Worm (Caenorhabditis elegans) whole organism, L3 larva: ENCODE measurements around the gene srw-112.

Experiments used
- R02D3.7 ChIP-seq: fragments of 150-350 bp; optimal IDR thresholded peaks from 2 replicates; lab custom pipeline; 2014; ENCODE audit warnings: missing biosample characterization, missing genetic modification characterization
- ZK546.5 ChIP-seq: sonication (generic microtip); optimal IDR thresholded peaks from 2 replicates; lab custom pipeline; 2017; ENCODE audit warnings: missing biosample characterization, missing genetic modification characterization
- aly-2 ChIP-seq: fragments of 150-350 bp; optimal IDR thresholded peaks from 2 replicates; lab custom pipeline; 2014; ENCODE audit warnings: missing biosample characterization, missing genetic modification characterization
- ama-1 ChIP-seq: fragments of 150-350 bp; optimal IDR thresholded peaks from 2 replicates; lab custom pipeline; 2018
- ceh-16 ChIP-seq: sonication (generic microtip); optimal IDR thresholded peaks from 2 replicates; lab custom pipeline; 2017; ENCODE audit warnings: missing biosample characterization, missing genetic modification characterization
- ceh-28 ChIP-seq: fragments of 150-350 bp; optimal IDR thresholded peaks from 2 replicates; lab custom pipeline; 2014; ENCODE audit warnings: missing biosample characterization, missing genetic modification reagents, missing genetic modification characterization
- ceh-9 ChIP-seq: sonication (generic microtip); optimal IDR thresholded peaks from 2 replicates; lab custom pipeline; 2018; ENCODE audit warnings: missing biosample characterization, missing genetic modification characterization
- daf-12 ChIP-seq: fragments of 150-350 bp; optimal IDR thresholded peaks from 2 replicates; lab custom pipeline; 2014; ENCODE audit warnings: missing biosample characterization, missing genetic modification reagents, missing genetic modification characterization
- egl-27 ChIP-seq: sonication (generic microtip); optimal IDR thresholded peaks from 4 replicates; lab custom pipeline; 2017; ENCODE audit warnings: missing biosample characterization, missing genetic modification reagents, missing genetic modification characterization
- egl-5 ChIP-seq: fragments of 150-350 bp; optimal IDR thresholded peaks from 2 replicates; lab custom pipeline; 2017; ENCODE audit warnings: missing biosample characterization, missing genetic modification reagents, missing genetic modification characterization, inconsistent platforms
- elt-1 ChIP-seq: fragments of 150-350 bp; optimal IDR thresholded peaks from 2 replicates; lab custom pipeline; 2014; ENCODE audit warnings: missing biosample characterization, missing genetic modification characterization
- elt-2 ChIP-seq: sonication (generic microtip); optimal IDR thresholded peaks from 2 replicates; lab custom pipeline; 2016; ENCODE audit warnings: missing genetic modification reagents, mild to moderate bottlenecking, missing genetic modification characterization, missing compliant biosample characterization
- elt-3 ChIP-seq, 3 experiments: fragments of 150-350 bp in 1 of 3; sonication (generic microtip) in 2 of 3; optimal IDR thresholded peaks; 2 replicates in 2 of 3; 4 replicates in 1 of 3; lab custom pipeline; 2014 to 2017; ENCODE audit warnings: missing biosample characterization in 3 of 3, missing genetic modification characterization in 3 of 3
- eor-1 ChIP-seq, 2 experiments: fragments of 150-350 bp; optimal IDR thresholded peaks; 2 replicates each; lab custom pipeline; 2014 to 2018; ENCODE audit warnings: missing biosample characterization in 2 of 2, missing genetic modification characterization in 2 of 2
- fkh-2 ChIP-seq: fragments of 150-350 bp; optimal IDR thresholded peaks from 2 replicates; lab custom pipeline; 2014; ENCODE audit warnings: missing biosample characterization, missing genetic modification reagents, missing genetic modification characterization
- hmg-11 ChIP-seq: sonication (generic microtip); optimal IDR thresholded peaks from 2 replicates; lab custom pipeline; 2016; ENCODE audit warnings: missing genetic modification characterization, missing compliant biosample characterization
- lin-15B ChIP-seq: fragments of 150-350 bp; optimal IDR thresholded peaks from 2 replicates; lab custom pipeline; 2014; ENCODE audit warnings: missing biosample characterization, missing genetic modification characterization
- lin-39 ChIP-seq: fragments of 150-350 bp; optimal IDR thresholded peaks from 2 replicates; lab custom pipeline; 2018; ENCODE audit warnings: missing biosample characterization, missing genetic modification reagents, missing genetic modification characterization
- lsy-12 ChIP-seq: sonication (generic microtip); optimal IDR thresholded peaks from 2 replicates; lab custom pipeline; 2016; ENCODE audit warnings: mild to moderate bottlenecking, missing genetic modification characterization, missing compliant biosample characterization
- mml-1 ChIP-seq: fragments of 150-350 bp; sonication (generic microtip); optimal IDR thresholded peaks from 3 replicates; lab custom pipeline; 2014; ENCODE audit warnings: missing biosample characterization, missing genetic modification characterization
- nfya-1 ChIP-seq: sonication (generic microtip); optimal IDR thresholded peaks from 2 replicates; lab custom pipeline; 2017; ENCODE audit warnings: missing genetic modification characterization, mild to moderate bottlenecking, missing compliant biosample characterization, antibody characterized with exemption, moderate library complexity; ENCODE audit not compliant: insufficient read depth
- nhr-11 ChIP-seq: fragments of 150-350 bp; optimal IDR thresholded peaks from 2 replicates; lab custom pipeline; 2014; ENCODE audit warnings: missing biosample characterization, missing genetic modification characterization
- nhr-12 ChIP-seq: fragments of 150-350 bp; optimal IDR thresholded peaks from 2 replicates; lab custom pipeline; 2014; ENCODE audit warnings: missing biosample characterization, missing genetic modification characterization
- nhr-23 ChIP-seq: fragments of 150-350 bp; optimal IDR thresholded peaks from 2 replicates; lab custom pipeline; 2014; ENCODE audit warnings: missing biosample characterization, missing genetic modification reagents, missing genetic modification characterization
- nhr-25 ChIP-seq: sonication (generic microtip); optimal IDR thresholded peaks from 2 replicates; lab custom pipeline; 2017; ENCODE audit warnings: missing biosample characterization, missing genetic modification characterization
- nhr-28 ChIP-seq: fragments of 150-350 bp; optimal IDR thresholded peaks from 2 replicates; lab custom pipeline; 2014; ENCODE audit warnings: missing biosample characterization, missing genetic modification characterization
- nhr-43 ChIP-seq: sonication (generic microtip); optimal IDR thresholded peaks from 2 replicates; lab custom pipeline; 2016; ENCODE audit warnings: mild to moderate bottlenecking, missing genetic modification characterization, missing compliant biosample characterization; ENCODE audit not compliant: poor library complexity, severe bottlenecking
- nhr-67 ChIP-seq: fragments of 150-350 bp; optimal IDR thresholded peaks from 2 replicates; lab custom pipeline; 2014; ENCODE audit warnings: missing biosample characterization, missing genetic modification characterization
- nhr-76 ChIP-seq: fragments of 150-350 bp; sonication (generic microtip); optimal IDR thresholded peaks from 5 replicates; lab custom pipeline; 2014; ENCODE audit warnings: missing biosample characterization, missing genetic modification characterization
- nhr-77 ChIP-seq: fragments of 150-350 bp; optimal IDR thresholded peaks from 2 replicates; lab custom pipeline; 2014; ENCODE audit warnings: missing biosample characterization, missing genetic modification characterization
- pha-4 ChIP-seq: fragments of 150-350 bp; optimal IDR thresholded peaks from 2 replicates; lab custom pipeline; 2014; ENCODE audit warnings: missing biosample characterization, missing genetic modification reagents, missing genetic modification characterization
- pqm-1 ChIP-seq: fragments of 150-350 bp; optimal IDR thresholded peaks from 2 replicates; lab custom pipeline; 2017; ENCODE audit warnings: missing biosample characterization, missing genetic modification characterization, inconsistent platforms
- sea-2 ChIP-seq: fragments of 150-350 bp; sonication (generic microtip); optimal IDR thresholded peaks from 4 replicates; lab custom pipeline; 2014; ENCODE audit warnings: missing biosample characterization, missing genetic modification reagents, missing genetic modification characterization
- tbx-2 ChIP-seq: sonication (generic microtip); optimal IDR thresholded peaks from 2 replicates; lab custom pipeline; 2016; ENCODE audit warnings: mild to moderate bottlenecking, missing genetic modification characterization, missing compliant biosample characterization
- unc-39 ChIP-seq: sonication (generic microtip); optimal IDR thresholded peaks from 4 replicates; lab custom pipeline; 2017; ENCODE audit warnings: missing biosample characterization, missing genetic modification characterization
- unc-62 ChIP-seq: fragments of 150-350 bp; sonication (generic microtip); optimal IDR thresholded peaks from 4 replicates; lab custom pipeline; 2014; ENCODE audit warnings: missing biosample characterization, missing genetic modification reagents, missing genetic modification characterization
- zag-1 ChIP-seq: fragments of 150-350 bp; optimal IDR thresholded peaks from 2 replicates; lab custom pipeline; 2014; ENCODE audit warnings: missing biosample characterization, missing genetic modification characterization
- ztf-11 ChIP-seq: fragments of 150-350 bp; optimal IDR thresholded peaks from 2 replicates; lab custom pipeline; 2014; ENCODE audit warnings: missing biosample characterization, missing genetic modification characterization

Gene srw-112

DNA sequence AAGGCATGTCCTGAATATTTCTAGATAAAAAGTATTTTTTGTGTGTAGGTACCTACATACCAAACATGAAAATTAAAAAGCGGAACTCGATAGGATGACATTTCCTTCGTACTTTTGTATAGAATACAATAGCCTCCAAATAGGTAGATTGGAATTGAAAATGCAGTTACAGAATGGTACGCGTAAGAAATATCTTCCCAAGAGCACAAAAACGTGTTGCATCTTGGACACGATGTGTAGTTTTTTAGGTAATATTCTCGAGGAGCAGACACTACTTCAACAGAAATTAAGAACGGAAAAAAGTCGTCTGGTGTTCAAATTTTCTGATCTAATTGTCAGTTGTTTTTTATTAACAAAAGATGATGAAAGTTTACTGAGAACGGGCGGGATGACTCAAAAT is 18.5 kb downstream of the srw-112 start, which contains the start of gene srh-85:
Gene srh-85, minus strand, starts transcription at position 101 of the 400 bp plus-strand sequence.
- TF ChIP-seq nhr-25 (tag; lab: Kevin White, UChicago) (no peak), ztf-11 (tag; lab: Kevin White, UChicago) (no peak), nhr-23 (tag; lab: Kevin White, UChicago) (no peak), ama-1 (no peak)

DNA sequence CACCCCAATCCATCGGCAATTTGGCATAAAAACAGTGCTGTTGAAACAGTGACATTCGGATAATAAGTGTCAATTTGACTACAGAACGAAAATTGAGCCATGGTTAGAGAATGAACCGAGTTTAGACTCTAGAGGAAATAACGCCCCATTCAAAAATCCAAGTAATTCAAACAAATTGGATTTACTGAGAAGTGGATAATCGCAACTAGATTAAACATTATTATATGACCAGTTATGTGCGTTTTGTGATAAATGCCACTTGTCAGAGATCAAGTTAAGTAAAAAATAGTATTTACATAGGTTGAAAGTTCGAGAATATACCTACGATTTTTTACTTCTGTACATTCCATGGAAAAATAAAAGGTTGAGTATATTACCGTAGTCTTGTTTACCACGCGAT is 20.6 kb downstream of the srw-112 start, which contains the start of gene srw-139:
Gene srw-139, minus strand, starts transcription at position 101 of the 400 bp plus-strand sequence.
- TF ChIP-seq nhr-76, result no peak
- no peak for TF ChIP-seq aly-2 (tag; lab: Kevin White, UChicago)
- TF ChIP-seq lin-39, result no peak
- TF ChIP-seq nhr-77 (tag; lab: Kevin White, UChicago), result no peak
- TF ChIP-seq tbx-2 (tag; lab: Kevin White, UChicago), result no peak
- TF ChIP-seq zag-1 (tag; lab: Kevin White, UChicago), result no peak
- no peak for TF ChIP-seq lin-15B (tag; lab: Kevin White, UChicago)
- no peak for TF ChIP-seq eor-1 (tag; optimal IDR thresholded peaks at IDR 0.05; lab: Kevin White, UChicago)
- TF ChIP-seq mml-1 (tag; lab: Kevin White, UChicago), result no peak
- no peak for TF ChIP-seq egl-27 (tag; lab: Kevin White, UChicago)
- no peak for TF ChIP-seq lsy-12
- TF ChIP-seq elt-1 (tag; lab: Kevin White, UChicago), result no peak
- TF ChIP-seq ceh-16 (tag; lab: Kevin White, UChicago), result no peak
- no peak for TF ChIP-seq nhr-43 (tag; lab: Kevin White, UChicago)
- TF ChIP-seq, all 47 proteins: peak for 0

DNA sequence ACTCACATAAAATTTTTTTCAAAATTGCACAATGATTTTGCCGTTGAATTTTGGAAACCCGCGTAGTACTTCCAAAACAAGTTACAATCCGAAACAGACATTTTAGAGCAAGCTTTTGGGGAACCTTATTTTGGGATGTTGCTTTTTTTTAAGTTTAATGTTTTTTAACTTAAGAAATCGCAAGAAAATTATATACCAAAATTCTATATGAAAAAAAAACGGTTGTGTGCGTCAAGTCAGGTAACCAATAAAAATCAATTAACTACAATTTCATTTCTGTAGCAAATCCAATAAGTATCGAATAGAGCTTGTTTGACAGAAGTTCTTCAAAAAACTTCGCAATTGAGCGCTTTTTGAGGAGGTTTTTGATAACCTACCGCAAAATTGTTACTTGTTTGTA is 22.5 kb downstream of the srw-112 start, which contains the start of gene srw-117:
Gene srw-117, minus strand, starts transcription at position 101 of the 400 bp plus-strand sequence.
- TF ChIP-seq R02D3.7 (tag; lab: Kevin White, UChicago) (no peak), ztf-11 (tag; lab: Kevin White, UChicago) (no peak), ceh-9 (tag; lab: Kevin White, UChicago) (no peak), nhr-28 (no peak)

DNA sequence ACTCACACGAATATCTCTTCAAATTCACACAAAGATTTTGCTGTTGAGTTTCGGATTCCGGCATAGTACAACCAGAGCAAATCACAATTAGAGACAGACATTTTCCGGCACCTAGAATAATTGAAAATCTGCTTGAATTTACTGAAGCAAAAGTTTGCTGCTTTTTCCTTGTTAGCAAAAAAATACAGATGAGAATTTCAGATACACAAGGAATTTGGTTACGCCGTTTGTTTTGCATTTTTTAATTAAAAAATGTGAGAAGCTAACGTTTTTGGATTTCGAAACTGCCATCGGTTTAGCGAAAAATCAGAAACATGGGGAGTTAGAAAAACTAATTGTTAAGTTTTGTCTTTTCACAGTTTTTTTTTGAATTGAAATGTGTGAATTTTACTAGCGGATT is 25.9 kb downstream of the srw-112 start, which contains the start of gene srw-118:
Gene srw-118, minus strand, starts transcription at position 101 of the 400 bp plus-strand sequence.
- TF ChIP-seq nhr-28 (no peak), nhr-77 (tag; lab: Kevin White, UChicago) (no peak), sea-2 (GFP tag; lab: Kevin White, UChicago) (no peak), unc-62 (GFP tag; lab: Kevin White, UChicago) (no peak), aly-2 (tag; lab: Kevin White, UChicago) (no peak), elt-3 (tag; optimal IDR thresholded peaks at IDR 0.05; lab: Kevin White, UChicago) (no peak), tbx-2 (tag; lab: Kevin White, UChicago) (no peak), egl-5 (tag; lab: Kevin White, UChicago) (no peak), lsy-12 (no peak), nhr-12 (tag; lab: Kevin White, UChicago) (no peak), pqm-1 (tag; lab: Kevin White, UChicago) (no peak), pha-4 (tag; lab: Kevin White, UChicago) (no peak), fkh-2 (tag; lab: Kevin White, UChicago) (no peak), ZK546.5 (tag; lab: Kevin White, UChicago) (no peak), R02D3.7 (tag; lab: Kevin White, UChicago) (no peak)

DNA sequence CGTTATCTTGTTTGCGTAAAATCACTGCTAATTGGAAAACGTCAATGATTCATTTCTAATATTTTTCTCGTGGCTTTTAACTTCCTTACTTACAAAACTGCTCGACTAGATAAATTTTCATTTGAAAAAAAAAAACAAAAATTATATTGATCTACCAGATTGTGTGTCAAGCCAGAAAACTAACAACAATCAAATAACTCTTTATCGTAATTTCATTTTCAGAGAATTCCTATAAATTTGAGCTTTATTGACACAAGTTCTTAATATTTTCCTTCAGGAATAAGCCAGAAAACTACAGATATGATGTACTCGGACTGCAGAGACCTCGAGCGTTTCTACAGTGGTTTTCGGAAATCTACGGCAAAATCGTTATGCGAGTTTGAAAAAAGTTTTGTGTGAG is 29.6 kb downstream of the srw-112 start, which contains the start of gene srw-124:
Gene srw-124, plus strand, starts transcription at position 301 of the 400 bp plus-strand sequence.
- no peak for TF ChIP-seq nhr-25 (tag; lab: Kevin White, UChicago)
- no peak for TF ChIP-seq ceh-16 (tag; lab: Kevin White, UChicago)
- no peak for TF ChIP-seq sea-2 (GFP tag; lab: Kevin White, UChicago)
- no peak for TF ChIP-seq nhr-12 (tag; lab: Kevin White, UChicago)
- no peak for TF ChIP-seq elt-2 (tag; lab: Kevin White, UChicago)
- no peak for TF ChIP-seq daf-12
- TF ChIP-seq ceh-28, result no peak
- no peak for TF ChIP-seq hmg-11 (tag; lab: Kevin White, UChicago)
- TF ChIP-seq R02D3.7 (tag; lab: Kevin White, UChicago), result no peak
- TF ChIP-seq mml-1 (tag; lab: Kevin White, UChicago), result no peak
- TF ChIP-seq eor-1 (tag; optimal IDR thresholded peaks at IDR 0.05; lab: Kevin White, UChicago), result no peak
- TF ChIP-seq unc-39 (tag; lab: Kevin White, UChicago), result no peak
- no peak for TF ChIP-seq nfya-1 (tag; lab: Kevin White, UChicago)
- no peak for TF ChIP-seq nhr-76
- TF ChIP-seq nhr-28, result no peak
- TF ChIP-seq nhr-67, result no peak
- no peak for TF ChIP-seq nhr-11 (tag; lab: Kevin White, UChicago)
- TF ChIP-seq elt-3 (tag; optimal IDR thresholded peaks at IDR 0.05; lab: Kevin White, UChicago), result no peak
